Worm (Caenorhabditis elegans): ENCODE data around the gene mau-8.

mau-8 gene

DNA sequence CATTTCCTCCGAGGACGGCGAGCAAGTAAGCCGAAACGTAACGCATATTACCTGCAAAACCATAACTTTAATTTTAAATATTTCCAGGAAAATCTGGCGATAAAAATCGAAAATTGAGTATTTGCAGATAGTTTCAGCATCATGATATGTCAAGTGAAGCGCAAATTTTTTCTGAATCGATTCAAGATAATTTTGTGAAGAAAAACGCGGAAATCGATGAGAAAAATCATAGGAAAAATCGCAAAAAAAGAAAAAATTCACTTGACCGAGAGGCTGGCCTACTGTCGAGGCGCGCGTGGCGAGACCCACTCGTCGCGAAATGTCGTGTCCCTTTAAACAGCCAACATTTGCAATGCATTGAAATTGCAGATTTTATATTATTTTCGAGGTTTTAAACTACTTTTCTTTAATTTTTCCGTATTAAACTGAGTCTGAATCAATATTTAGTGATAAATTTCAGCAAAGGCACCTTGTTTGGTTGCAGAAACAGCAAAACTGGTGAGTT lies 7.5 kb upstream of the mau-8 start, which contains the start of the genes rla-2, popl-7 and Y62E10A.24:
Gene rla-2, minus strand, starts transcription at position 51 of the 505 bp plus-strand sequence.
Gene popl-7, plus strand, starts transcription at position 455 of the 505 bp plus-strand sequence.
Gene Y62E10A.24, plus strand, starts transcription at position 476 of the 505 bp plus-strand sequence.
- TF ChIP-seq unc-62 (GFP tag; optimal IDR thresholded peaks at IDR 0.05): no peak

- TF ChIP-seq unc-62 (GFP tag; optimal IDR thresholded peaks at IDR 0.05): no peak
Observed at ce11 chrIV:13371699-13372098, 6.1 kb upstream of the mau-8 start, which contains the start of gene Y62E10A.6. Y62E10A.6 (plus strand) TSS chrIV:13371999.

DNA sequence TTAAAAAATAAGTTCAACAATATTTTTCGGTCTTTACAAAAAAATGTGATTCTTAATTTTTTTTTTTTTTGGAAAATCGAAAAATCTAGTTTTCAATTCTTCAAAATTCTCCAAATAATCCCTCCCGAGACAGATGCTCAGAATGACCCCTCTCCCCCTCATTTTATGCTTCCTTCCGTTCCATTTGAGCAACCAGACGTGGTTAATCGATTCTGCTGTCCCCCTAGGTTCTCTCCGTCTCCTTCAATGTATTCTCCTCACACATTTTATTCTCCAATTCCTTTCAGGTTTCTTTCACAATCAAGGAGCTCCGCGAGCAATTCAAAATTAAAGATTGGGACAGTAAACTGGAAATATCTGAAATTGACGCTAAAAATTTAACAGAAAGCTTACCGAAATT lies 2.9 kb upstream of the mau-8 start:
- TF ChIP-seq unc-62 (GFP tag; optimal IDR thresholded peaks at IDR 0.05): no peak

- no peak for TF ChIP-seq unc-62 (GFP tag; optimal IDR thresholded peaks at IDR 0.05)
Observed at ce11 chrIV:13380506-13380905, 2.7 kb downstream of the mau-8 start.

DNA sequence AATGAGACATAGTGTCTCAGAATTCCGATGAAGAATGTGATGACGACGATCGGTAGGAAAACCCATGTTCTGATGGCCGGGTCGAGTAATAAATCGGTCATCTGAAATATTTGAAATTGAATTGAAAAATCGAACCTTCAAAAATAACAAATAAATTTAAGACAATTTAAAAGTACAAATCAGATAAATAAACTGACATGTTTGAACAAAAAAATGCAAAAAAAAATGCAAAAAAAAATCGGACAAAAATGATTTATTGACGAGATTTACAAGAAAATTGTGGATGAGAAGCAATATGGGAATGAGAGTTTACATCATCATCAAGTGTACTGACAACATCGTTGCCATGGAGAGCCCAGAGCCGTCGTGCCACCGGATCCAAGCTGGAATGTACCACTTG lies 4.0 kb downstream of the mau-8 start, which contains the start of gene emc-3:
Gene emc-3, minus strand, starts transcription at position 101 of the 400 bp plus-strand sequence.
- TF ChIP-seq unc-62 (GFP tag; optimal IDR thresholded peaks at IDR 0.05): no peak

DNA sequence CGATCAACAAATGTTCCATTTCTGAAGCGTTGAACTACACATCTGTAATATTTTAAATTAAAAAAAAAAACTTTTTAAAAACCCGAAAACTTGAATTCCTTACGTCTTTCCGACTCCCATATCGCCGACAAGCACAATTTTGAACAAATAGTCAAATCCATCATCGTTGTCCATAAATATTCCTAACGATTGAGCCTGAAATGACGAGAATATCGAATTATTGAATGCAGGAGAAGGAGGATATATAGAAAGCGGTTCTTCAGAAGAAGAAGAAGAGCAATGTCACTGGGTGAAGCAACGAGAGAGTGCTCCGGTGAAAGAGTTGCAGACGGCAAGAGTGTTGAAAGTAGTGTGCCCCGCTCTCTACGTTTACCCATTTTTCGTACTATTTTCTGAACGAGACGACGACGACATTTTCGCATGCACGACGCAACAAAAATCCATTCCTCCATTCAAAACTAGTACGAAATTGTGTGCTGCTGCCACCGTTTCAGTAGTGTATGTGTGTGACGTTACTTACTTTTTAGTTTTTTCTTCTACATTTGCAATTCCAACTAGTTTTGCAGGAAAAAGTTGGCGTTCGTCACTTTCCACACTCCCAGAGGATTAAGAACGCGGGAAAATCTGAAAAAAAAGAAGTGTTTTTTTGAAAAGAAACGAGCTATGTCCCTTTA lies 6.1 kb downstream of the mau-8 start, which contains the start of gene rab-19:
Gene rab-19, minus strand, starts transcription at position 624 of the 674 bp plus-strand sequence.
- no peak for TF ChIP-seq unc-62 (GFP tag; optimal IDR thresholded peaks at IDR 0.05)

DNA sequence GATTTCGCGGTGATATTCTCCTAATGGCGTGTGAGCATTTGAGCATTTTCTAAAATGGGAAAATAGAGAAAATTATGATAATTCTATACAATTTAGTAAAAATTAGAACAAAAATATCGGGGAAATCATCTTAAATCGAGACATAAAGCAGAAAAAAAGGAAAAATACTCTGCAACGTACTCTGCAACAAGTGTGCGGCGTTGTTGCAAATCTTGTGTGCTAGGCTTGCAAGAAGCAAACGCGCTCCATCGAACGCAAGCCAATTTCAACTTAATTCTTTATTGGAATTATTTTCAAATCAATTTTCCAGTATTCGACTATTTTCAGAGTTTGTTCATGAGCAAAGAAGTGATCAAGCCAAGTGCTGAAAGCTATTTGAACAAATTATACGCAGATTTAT lies 8.2 kb downstream of the mau-8 start, which contains the start of the genes Y62E10A.20, Y62E10A.23 and mdt-9:
Gene Y62E10A.20, minus strand, starts transcription at position 49 of the 400 bp plus-strand sequence.
Gene Y62E10A.23, plus strand, starts transcription at position 282 of the 400 bp plus-strand sequence.
Gene mdt-9, plus strand, starts transcription at position 338 of the 400 bp plus-strand sequence.
- no peak for TF ChIP-seq unc-62 (GFP tag; optimal IDR thresholded peaks at IDR 0.05)

DNA sequence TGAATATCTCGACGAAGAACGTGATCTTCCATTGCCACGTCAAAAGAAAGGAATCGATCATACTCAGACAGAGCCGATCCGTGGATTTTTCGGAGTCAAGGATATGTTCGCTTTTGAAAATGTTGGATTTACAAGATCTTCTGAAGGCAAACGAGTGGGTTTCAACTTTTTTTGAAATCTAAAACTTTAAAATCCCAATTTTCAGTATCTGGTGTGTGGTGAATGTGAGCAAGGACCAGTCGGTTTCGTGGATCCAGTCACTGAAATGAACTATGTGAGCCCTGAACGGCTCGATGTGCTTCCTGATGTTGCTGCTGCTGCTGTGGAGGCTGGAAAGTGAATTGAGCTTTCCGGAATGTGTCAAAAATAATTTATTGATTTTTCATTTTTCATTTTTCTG lies 9.1 kb downstream of the mau-8 start, which contains the start of gene lsm-3:
Gene lsm-3, plus strand, starts transcription at position 301 of the 400 bp plus-strand sequence.
- no peak for TF ChIP-seq unc-62 (GFP tag; optimal IDR thresholded peaks at IDR 0.05)

DNA sequence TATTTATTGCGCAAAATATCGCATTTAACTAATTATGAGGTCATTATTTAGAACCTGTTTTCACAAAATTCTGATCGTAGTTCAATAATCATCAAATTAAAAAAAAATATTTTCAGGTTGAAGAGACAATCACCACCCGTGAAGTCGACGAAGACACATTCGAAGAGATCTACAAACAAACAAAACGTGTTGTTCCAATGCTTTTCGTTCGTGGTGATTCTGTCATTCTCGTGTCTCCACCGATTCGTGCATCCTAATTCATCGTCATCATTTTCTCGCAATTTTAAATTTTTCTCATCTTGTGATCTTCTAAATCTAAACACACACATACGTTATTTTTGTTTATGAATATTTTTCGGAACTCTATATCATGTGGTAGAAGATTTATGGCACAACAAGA lies 11.0 kb downstream of the mau-8 start:
- TF ChIP-seq unc-62 (GFP tag; optimal IDR thresholded peaks at IDR 0.05): no peak

- no peak for TF ChIP-seq unc-62 (GFP tag; optimal IDR thresholded peaks at IDR 0.05)
Observed at ce11 chrIV:13389237-13389636, 11.4 kb downstream of the mau-8 start.

DNA sequence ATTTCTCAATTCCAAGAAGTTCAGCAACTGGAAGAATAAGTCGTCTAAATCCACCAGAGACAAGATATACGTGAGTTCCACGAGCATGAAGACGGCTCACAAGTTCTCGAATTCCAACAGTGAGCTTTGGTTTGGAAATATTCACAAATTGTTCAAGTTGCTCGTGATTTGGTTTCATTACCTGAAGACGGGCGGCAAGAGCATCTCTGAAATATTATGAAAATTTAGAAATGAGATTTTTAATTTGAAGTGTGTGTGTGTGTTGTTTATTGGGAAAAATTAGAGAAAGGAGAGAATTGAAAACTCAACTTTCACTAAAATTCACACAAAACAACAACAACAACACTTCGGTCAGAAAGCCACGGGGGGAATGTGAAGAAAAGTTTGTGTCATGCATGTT lies 13.0 kb downstream of the mau-8 start:
- no peak for TF ChIP-seq unc-62 (GFP tag; optimal IDR thresholded peaks at IDR 0.05)

ce11 chrIV:13392230-13392629 lies 14.4 kb downstream of the mau-8 start:
- TF ChIP-seq unc-62 (GFP tag; optimal IDR thresholded peaks at IDR 0.05): no peak

ce11 chrIV:13393246-13393716 lies 15.5 kb downstream of the mau-8 start:
- TF ChIP-seq unc-62 (GFP tag; optimal IDR thresholded peaks at IDR 0.05): no peak

- no peak for TF ChIP-seq unc-62 (GFP tag; optimal IDR thresholded peaks at IDR 0.05)
Observed at ce11 chrIV:13394686-13395085, 16.9 kb downstream of the mau-8 start.

DNA sequence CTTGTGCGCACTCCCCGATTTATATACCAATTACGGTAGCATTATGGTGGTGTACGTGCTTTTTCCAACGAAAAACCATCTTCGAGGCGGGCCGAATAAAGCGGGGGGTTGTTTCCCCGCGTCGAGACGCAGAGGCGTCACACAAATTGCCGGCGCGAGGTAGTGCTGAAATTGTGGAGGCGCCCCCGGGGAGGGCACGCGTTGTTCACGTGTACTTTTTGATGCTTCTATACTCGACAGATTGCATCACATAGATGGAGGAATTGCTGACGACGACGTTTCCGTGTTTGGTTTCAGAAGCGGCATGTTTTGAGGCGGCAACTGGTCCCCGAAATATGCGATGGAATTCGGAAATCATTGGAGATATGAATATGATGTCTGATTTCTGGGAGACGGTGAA lies 17.4 kb downstream of the mau-8 start:
- no peak for TF ChIP-seq unc-62 (GFP tag; optimal IDR thresholded peaks at IDR 0.05)

- TF ChIP-seq unc-62 (GFP tag; optimal IDR thresholded peaks at IDR 0.05): no peak
Observed at ce11 chrIV:13396375-13396774, 18.6 kb downstream of the mau-8 start.

DNA sequence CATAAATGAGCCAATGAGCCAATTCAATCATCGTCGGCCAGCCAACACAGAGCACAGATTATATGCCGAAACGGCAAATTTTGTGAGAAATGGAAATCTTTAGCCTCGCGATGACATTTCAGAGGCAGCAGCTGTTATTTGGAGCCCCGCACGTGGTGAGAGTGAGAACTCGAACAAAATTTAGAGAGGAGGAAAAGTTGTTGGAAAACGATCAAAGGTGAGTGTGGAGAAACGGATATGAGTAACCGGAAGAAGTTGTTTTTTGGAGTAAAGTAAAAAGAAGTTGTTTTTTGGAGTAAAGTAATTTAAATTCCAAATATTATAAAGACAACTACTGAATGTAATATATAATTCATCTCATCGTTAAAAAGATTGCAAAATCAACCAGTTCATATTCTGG lies 20.9 kb downstream of the mau-8 start, which contains the start of gene Y62E10A.13:
Gene Y62E10A.13, minus strand, starts transcription at position 326 of the 400 bp plus-strand sequence.
- TF ChIP-seq unc-62 (GFP tag; optimal IDR thresholded peaks at IDR 0.05): no peak
